Fruit fly (Drosophila melanogaster) whole organism, adult: ENCODE measurements around the gene chp.

Source experiments
- CG11617 ChIP-seq: fragments of 200-800 bp; sonication (Bioruptor generic); optimal IDR thresholded peaks from 2 replicates; lab custom pipeline; 2017; ENCODE audit warnings: mild to moderate bottlenecking, missing biosample characterization, missing genetic modification reagents, missing genetic modification characterization
- CG14711 ChIP-seq: fragments of 200-800 bp; sonication (Bioruptor generic); optimal IDR thresholded peaks from 2 replicates; lab custom pipeline; 2018; ENCODE audit warnings: missing biosample characterization, mild to moderate bottlenecking, missing genetic modification characterization, moderate library complexity
- CG1620 ChIP-seq: fragments of 200-800 bp; sonication (Bioruptor generic); optimal IDR thresholded peaks from 2 replicates; lab custom pipeline; 2016; ENCODE audit warnings: missing biosample characterization, missing genetic modification characterization
- CG5204 ChIP-seq: fragments of 200-800 bp; sonication (Bioruptor generic); optimal IDR thresholded peaks from 2 replicates; lab custom pipeline; 2016; ENCODE audit warnings: missing biosample characterization, missing genetic modification characterization
- ovo ChIP-seq: fragments of 200-800 bp; sonication (Bioruptor generic); optimal IDR thresholded peaks from 2 replicates; lab custom pipeline; 2016; ENCODE audit warnings: missing biosample characterization, missing genetic modification characterization

DNA sequence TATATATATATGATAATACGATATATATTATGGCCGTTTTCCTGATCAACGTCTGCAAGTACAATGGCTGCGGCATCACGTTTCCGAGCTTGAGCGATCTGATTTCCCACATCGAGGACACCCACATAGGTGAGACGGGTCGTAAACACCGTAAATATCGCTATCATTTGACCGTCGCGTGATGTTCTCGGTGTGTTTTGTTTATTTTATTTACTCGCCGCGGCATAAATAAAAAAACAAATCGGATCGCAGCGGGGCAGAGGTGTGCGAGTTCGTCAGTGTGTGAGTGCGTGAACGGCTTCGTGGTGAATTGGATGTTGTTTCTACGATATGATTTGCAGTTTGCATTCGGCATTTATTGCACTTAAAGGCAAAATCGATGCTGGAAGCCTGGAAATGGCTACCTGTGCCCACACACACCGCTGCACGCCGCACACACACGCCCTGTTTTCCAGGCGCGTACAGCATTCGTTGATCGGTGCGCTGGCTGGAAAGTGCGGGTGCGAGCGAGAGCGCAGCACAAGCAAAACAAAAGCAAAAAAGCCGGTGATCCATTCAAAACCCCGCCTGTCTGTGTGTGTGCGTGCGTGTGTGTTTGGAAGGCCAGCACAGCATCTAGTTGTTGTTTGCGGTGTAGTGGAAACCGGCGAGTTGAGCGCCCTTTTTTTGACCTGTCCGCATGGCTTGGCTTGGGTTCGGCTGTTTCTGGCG, 11.0 kb upstream of the chp start:
- TF ChIP-seq CG14711 (tag; lab: Kevin White, UChicago) (peak; percentile 17), ovo (peak; percentile 7), CG11617 (peak; percentile 60), CG5204 (GFP tag; lab: Kevin White, UChicago) (no peak), CG1620 (GFP tag; lab: Kevin White, UChicago) (no peak)
